Fruit fly (Drosophila melanogaster) whole organism, embryonic: ENCODE results near the gene CG15337.

Experiments used
- Awh ChIP-seq: fragments of 200-800 bp; sonication (Bioruptor generic); IDR thresholded peaks from 2 replicates; pipeline ENCODE4, ENCODE4 v1.3.6; 2022; ENCODE audit warnings: missing biosample characterization, missing genetic modification characterization
- Bteb2 ChIP-seq: fragments of 200-800 bp; sonication (Bioruptor generic); optimal IDR thresholded peaks from 2 replicates; lab custom pipeline; 2016; ENCODE audit warnings: missing biosample characterization, missing genetic modification characterization
- CG10147 ChIP-seq: fragments of 200-800 bp; sonication (Bioruptor generic); optimal IDR thresholded peaks from 2 replicates; lab custom pipeline; 2019; ENCODE audit warnings: missing biosample characterization, mild to moderate bottlenecking, missing genetic modification characterization, moderate library complexity
- CG10959 ChIP-seq: fragments of 200-800 bp; sonication (Bioruptor generic); IDR thresholded peaks from 2 replicates; pipeline ENCODE4 v1.3.6; 2022; ENCODE audit warnings: missing biosample characterization, missing genetic modification characterization
- CG12236 ChIP-seq: fragments of 200-800 bp; sonication (Bioruptor generic); optimal IDR thresholded peaks from 2 replicates; lab custom pipeline; 2016; ENCODE audit warnings: missing biosample characterization, missing genetic modification characterization
- CG15011 ChIP-seq: fragments of 200-800 bp; sonication (Bioruptor generic); optimal IDR thresholded peaks from 3 replicates; lab custom pipeline; 2018; ENCODE audit warnings: missing biosample characterization, mild to moderate bottlenecking, missing genetic modification characterization
- CG17186 ChIP-seq: fragments of 200-800 bp; sonication (Bioruptor generic); optimal IDR thresholded peaks from 3 replicates; lab custom pipeline; 2017; ENCODE audit warnings: missing biosample characterization, missing genetic modification reagents, missing genetic modification characterization
- CG17912 ChIP-seq: fragments of 200-800 bp; sonication (Bioruptor generic); optimal IDR thresholded peaks from 2 replicates; lab custom pipeline; 2018; ENCODE audit warnings: missing biosample characterization, mild to moderate bottlenecking, missing genetic modification characterization
- CG18011 ChIP-seq: fragments of 200-800 bp; sonication (Bioruptor generic); optimal IDR thresholded peaks from 2 replicates; lab custom pipeline; 2017; ENCODE audit warnings: missing biosample characterization, missing genetic modification characterization, mild to moderate bottlenecking, moderate library complexity, missing genotype
- CG2129 ChIP-seq: fragments of 200-800 bp; sonication (Bioruptor generic); IDR thresholded peaks from 2 replicates; pipeline ENCODE4 v1.3.6; 2022; ENCODE audit warnings: missing biosample characterization, missing genetic modification characterization; ENCODE audit not compliant: partially characterized antibody
- CG31388 ChIP-seq: fragments of 200-800 bp; sonication (Bioruptor generic); optimal IDR thresholded peaks from 2 replicates; lab custom pipeline; 2016; ENCODE audit warnings: missing biosample characterization, missing genetic modification characterization
- CG32532 ChIP-seq: fragments of 200-800 bp; sonication (Bioruptor generic); IDR thresholded peaks from 2 replicates; pipeline ENCODE4 v1.3.6; 2022; ENCODE audit warnings: missing biosample characterization, missing genetic modification characterization
- CG4730 ChIP-seq: fragments of 200-800 bp; sonication (Bioruptor generic); IDR thresholded peaks from 2 replicates; pipeline ENCODE4 v1.3.6; 2022; ENCODE audit warnings: missing biosample characterization, missing genetic modification characterization
- CG4854 ChIP-seq: fragments of 200-800 bp; sonication (Bioruptor generic); optimal IDR thresholded peaks from 2 replicates; lab custom pipeline; 2016; ENCODE audit warnings: missing biosample characterization, missing genetic modification characterization, inconsistent platforms
- CG6175 ChIP-seq: fragments of 200-800 bp; sonication (Bioruptor generic); IDR thresholded peaks from 3 replicates; pipeline ENCODE4 v1.3.6; 2022; ENCODE audit warnings: missing biosample characterization, missing genetic modification characterization
- CG7556 ChIP-seq: fragments of 200-800 bp; sonication (Bioruptor generic); optimal IDR thresholded peaks from 2 replicates; lab custom pipeline; 2017; ENCODE audit warnings: missing biosample characterization, mild to moderate bottlenecking, missing genetic modification characterization
- CG9727 ChIP-seq: fragments of 200-800 bp; sonication (Bioruptor generic); optimal IDR thresholded peaks from 3 replicates; lab custom pipeline; 2017; ENCODE audit warnings: missing biosample characterization, mild to moderate bottlenecking, missing genetic modification characterization
- Camta ChIP-seq: fragments of 200-800 bp; sonication (Bioruptor generic); optimal IDR thresholded peaks from 2 replicates; lab custom pipeline; 2016; ENCODE audit warnings: missing biosample characterization, missing genetic modification characterization
- D19B ChIP-seq: fragments of 200-800 bp; sonication (Bioruptor generic); optimal IDR thresholded peaks from 2 replicates; lab custom pipeline; 2017; ENCODE audit warnings: missing biosample characterization, mild to moderate bottlenecking, missing genetic modification characterization
- Ets97D ChIP-seq: fragments of 200-800 bp; sonication (Bioruptor generic); optimal IDR thresholded peaks from 3 replicates; lab custom pipeline; 2016; ENCODE audit warnings: missing biosample characterization, missing genetic modification characterization
- Gsc ChIP-seq: fragments of 200-800 bp; sonication (Bioruptor generic); IDR thresholded peaks from 2 replicates; pipeline ENCODE4 v1.3.6; 2022; ENCODE audit warnings: missing biosample characterization, missing genetic modification characterization
- Gug ChIP-seq: fragments of 200-800 bp; sonication (Bioruptor generic); IDR thresholded peaks from 4 replicates; pipeline ENCODE4 v1.3.6; 2022; ENCODE audit warnings: missing biosample characterization, missing genetic modification characterization
- Med ChIP-seq: fragments of 200-800 bp; sonication (Bioruptor generic); peaks from one replicate; lab custom pipeline; 2016; ENCODE audit warnings: missing biosample characterization, missing genetic modification characterization, mild to moderate bottlenecking, inconsistent platforms, moderate library complexity
- NFAT ChIP-seq: fragments of 200-800 bp; sonication (Bioruptor generic); IDR thresholded peaks from 2 replicates; pipeline ENCODE4 v1.3.6; 2022; ENCODE audit warnings: missing biosample characterization, missing genetic modification characterization
- Nf-YC ChIP-seq: fragments of 200-800 bp; optimal IDR thresholded peaks from 3 replicates; lab custom pipeline; 2019; ENCODE audit warnings: missing biosample characterization, mild to moderate bottlenecking, missing genetic modification characterization, moderate library complexity
- Sin3A ChIP-seq: fragments of >200 bp; optimal IDR thresholded peaks from 2 replicates; lab custom pipeline; 2018
- Taf1 ChIP-seq: fragments of 200-800 bp; sonication (Bioruptor generic); IDR thresholded peaks from 2 replicates; pipeline ENCODE4 v1.3.6; 2022; ENCODE audit warnings: missing biosample characterization, missing genetic modification characterization
- bowl ChIP-seq: fragments of 200-800 bp; sonication (Bioruptor generic); IDR thresholded peaks from 2 replicates; pipeline ENCODE4 v1.3.6; 2022; ENCODE audit warnings: missing biosample characterization, missing genetic modification characterization
- bsh ChIP-seq, 2 experiments: fragments of 200-800 bp; sonication (Bioruptor generic); optimal IDR thresholded peaks; 2 replicates each; lab custom pipeline; 2017 to 2018; ENCODE audit warnings: mild to moderate bottlenecking in 2 of 2, missing biosample characterization in 2 of 2, missing genetic modification characterization in 2 of 2, moderate library complexity in 1 of 2
- dm ChIP-seq: fragments of 200-800 bp; sonication (Bioruptor generic); optimal IDR thresholded peaks from 3 replicates; lab custom pipeline; 2016; ENCODE audit warnings: missing biosample characterization, missing genetic modification characterization
- esg ChIP-seq: fragments of 200-800 bp; sonication (Bioruptor generic); conservative IDR thresholded peaks from 2 replicates; pipeline ENCODE4 v1.3.6; 2022; ENCODE audit warnings: missing biosample characterization, missing genetic modification characterization
- jing ChIP-seq: fragments of 200-800 bp; sonication (Bioruptor generic); optimal IDR thresholded peaks from 2 replicates; lab custom pipeline; 2018; ENCODE audit warnings: missing biosample characterization, mild to moderate bottlenecking, missing genetic modification characterization
- ken ChIP-seq: fragments of 200-800 bp; sonication (Bioruptor generic); IDR thresholded peaks from 3 replicates; pipeline ENCODE4 v1.3.6; 2022; ENCODE audit warnings: missing biosample characterization, missing genetic modification characterization
- lilli ChIP-seq: fragments of 200-800 bp; sonication (Bioruptor generic); optimal IDR thresholded peaks from 3 replicates; lab custom pipeline; 2016; ENCODE audit warnings: missing biosample characterization, missing genetic modification characterization
- luna ChIP-seq: fragments of 200-800 bp; sonication (Bioruptor generic); optimal IDR thresholded peaks from 2 replicates; lab custom pipeline; 2016; ENCODE audit warnings: missing biosample characterization, missing genetic modification characterization
- nerfin-2 ChIP-seq: fragments of 200-800 bp; sonication (Bioruptor generic); IDR thresholded peaks from 2 replicates; pipeline ENCODE4 v1.3.6; 2022; ENCODE audit warnings: missing biosample characterization, missing genetic modification characterization; ENCODE audit not compliant: partially characterized antibody
- odd ChIP-seq: fragments of 200-800 bp; sonication (Bioruptor generic); optimal IDR thresholded peaks from 2 replicates; lab custom pipeline; 2017; ENCODE audit warnings: missing biosample characterization, mild to moderate bottlenecking, missing genetic modification characterization
- pan ChIP-seq, 4 experiments: fragments of >200 bp in 3 of 4; fragments of 200-800 bp in 1 of 4; sonication (Bioruptor generic) in 1 of 4; optimal IDR thresholded peaks in 3 of 4; IDR thresholded peaks in 1 of 4; 2 replicates each; pipeline versions ENCODE4 v1.3.6 to Lab custom; 2017 to 2022; ENCODE audit warnings: missing biosample characterization in 2 of 4, missing genetic modification characterization in 2 of 4, mixed read lengths in 1 of 4
- pnt ChIP-seq: fragments of 200-800 bp; sonication (Bioruptor generic); optimal IDR thresholded peaks from 3 replicates; lab custom pipeline; 2016; ENCODE audit warnings: missing biosample characterization, missing genetic modification characterization
- sc ChIP-seq, 3 experiments: fragments of >200 bp in 2 of 3; fragments of 200-800 bp in 1 of 3; sonication (Bioruptor generic) in 1 of 3; optimal IDR thresholded peaks; 2 replicates in 2 of 3; 3 replicates in 1 of 3; lab custom pipeline; 2017; ENCODE audit warnings: mild to moderate bottlenecking in 1 of 3, missing biosample characterization in 1 of 3, missing genetic modification characterization in 1 of 3, missing genetic modification reagents in 1 of 3
- sna ChIP-seq: fragments of 200-800 bp; sonication (Bioruptor generic); IDR thresholded peaks from 2 replicates; pipeline ENCODE4 v1.3.6; 2022; ENCODE audit warnings: missing biosample characterization, missing genetic modification characterization; ENCODE audit not compliant: partially characterized antibody
- sr ChIP-seq: fragments of 200-800 bp; sonication (Bioruptor generic); IDR thresholded peaks from 3 replicates; pipeline ENCODE4 v1.3.6; 2022; ENCODE audit warnings: missing biosample characterization, missing genetic modification characterization
- tll ChIP-seq, 2 experiments: fragments of 200-800 bp in 1 of 2; fragments of >200 bp in 1 of 2; sonication (Bioruptor generic) in 1 of 2; optimal IDR thresholded peaks; 2 replicates each; lab custom pipeline; 2017 to 2019; ENCODE audit warnings: missing biosample characterization in 2 of 2, missing genetic modification characterization in 2 of 2, mild to moderate bottlenecking in 1 of 2, moderate library complexity in 1 of 2
- ttk ChIP-seq: fragments of 200-800 bp; sonication (Bioruptor generic); IDR thresholded peaks from 2 replicates; pipeline ENCODE4 v2.1.2; 2022; ENCODE audit warnings: missing biosample characterization, missing genetic modification characterization
- twi ChIP-seq: fragments of 200-800 bp; optimal IDR thresholded peaks from 2 replicates; lab custom pipeline; 2019; ENCODE audit warnings: missing biosample characterization, mild to moderate bottlenecking, missing genetic modification characterization, moderate library complexity
- vnd ChIP-seq: fragments of 200-800 bp; sonication (Bioruptor generic); IDR thresholded peaks from 3 replicates; pipeline ENCODE4 v1.3.6; 2022; ENCODE audit warnings: missing biosample characterization, missing genetic modification characterization; ENCODE audit not compliant: partially characterized antibody
- z ChIP-seq: fragments of 200-800 bp; sonication (Bioruptor generic); IDR thresholded peaks from 3 replicates; pipeline ENCODE4 v1.3.6; 2022; ENCODE audit warnings: missing biosample characterization, missing genetic modification characterization

Gene CG15337

dm6 chrX:8140707-8141106, 19.1 kb upstream of the CG15337 start (continued):
- TF ChIP-seq CG2129 (GFP tag; lab: Robert Waterston, UW) = no peak

- no peak for TF ChIP-seq CG10959 (GFP tag; lab: Robert Waterston, UW)
- peak; percentile 28 for TF ChIP-seq CG7556 (GFP tag; lab: Kevin White, UChicago)
- TF ChIP-seq ttk (GFP tag; lab: Robert Waterston, UW) = no peak
- TF ChIP-seq Ets97D = no peak
- TF ChIP-seq bowl (GFP tag; lab: Robert Waterston, UW) = no peak
- no peak for TF ChIP-seq CG2129 (GFP tag; lab: Robert Waterston, UW)
- peak; percentile 30 for TF ChIP-seq Nf-YC
- no peak for TF ChIP-seq esg (GFP tag; lab: Robert Waterston, UW)
- TF ChIP-seq z (GFP tag; lab: Robert Waterston, UW) = no peak
- no peak for TF ChIP-seq CG17186 (GFP tag; lab: Kevin White, UChicago)
- TF ChIP-seq Bteb2 (GFP tag; lab: Kevin White, UChicago) = no peak
- no peak for TF ChIP-seq odd (GFP tag; lab: Kevin White, UChicago)
- TF ChIP-seq pnt (GFP tag; lab: Kevin White, UChicago) = no peak
- no peak for TF ChIP-seq D19B (GFP tag; lab: Kevin White, UChicago)
- no peak for TF ChIP-seq CG4854 (GFP tag; lab: Kevin White, UChicago)
- TF ChIP-seq vnd (GFP tag; lab: Robert Waterston, UW) = no peak
- peak in 1 of 2 experiments; percentile 4 for TF ChIP-seq bsh (GFP tag; optimal IDR thresholded peaks at IDR 0.05; lab: Kevin White, UChicago)
- no peak for TF ChIP-seq CG6175
- no peak for TF ChIP-seq CG18011
- TF ChIP-seq CG15011 (GFP tag; lab: Kevin White, UChicago) = no peak
- TF ChIP-seq CG12236 (GFP tag; lab: Kevin White, UChicago) = no peak
- no peak for TF ChIP-seq ken (GFP tag; lab: Robert Waterston, UW)
- TF ChIP-seq dm (GFP tag; lab: Kevin White, UChicago) = peak; percentile 11
- no peak for TF ChIP-seq Camta (GFP tag; lab: Kevin White, UChicago)
- no peak for TF ChIP-seq Taf1 (GFP tag; lab: Robert Waterston, UW)
- TF ChIP-seq NFAT = peak; percentile 35; the same call in 1 of the 2 replicates
- no peak for TF ChIP-seq Gug (GFP tag; lab: Robert Waterston, UW)
- peak; percentile 67 for TF ChIP-seq lilli
- TF ChIP-seq CG17912 (GFP tag; lab: Kevin White, UChicago) = no peak
- no peak for TF ChIP-seq Gsc (GFP tag; lab: Robert Waterston, UW)
- TF ChIP-seq CG9727 = peak; percentile 42
- no peak for TF ChIP-seq pan (optimal IDR thresholded peaks at IDR 0.05; lab: Kevin White, UChicago)
- no peak for TF ChIP-seq pan (GFP tag; optimal IDR thresholded peaks at IDR 0.05 in 1 of 2, IDR thresholded peaks at IDR 0.05 in 1 of 2)
- TF ChIP-seq CG4730 (GFP tag; lab: Robert Waterston, UW) = no peak; the same call in 1 of the 2 replicates
- TF ChIP-seq tll (GFP tag; optimal IDR thresholded peaks at IDR 0.05; lab: Kevin White, UChicago) = no peak
- peak; percentile 25 for TF ChIP-seq CG32532
- no peak for TF ChIP-seq jing (GFP tag; lab: Kevin White, UChicago)
- no peak for TF ChIP-seq sr (GFP tag; lab: Robert Waterston, UW)
- TF ChIP-seq Awh (GFP tag; lab: Robert Waterston, UW) = no peak
- no peak for TF ChIP-seq sna (GFP tag; lab: Robert Waterston, UW)
- peak; percentile 83 for TF ChIP-seq Med (GFP tag; lab: Kevin White, UChicago)
- TF ChIP-seq nerfin-2 = no peak
- TF ChIP-seq CG31388 (GFP tag; lab: Kevin White, UChicago) = no peak
- no peak for TF ChIP-seq Sin3A (lab: Kevin White, UChicago)
- no peak for TF ChIP-seq sc (optimal IDR thresholded peaks at IDR 0.05; lab: Kevin White, UChicago)
- no peak for TF ChIP-seq sc (GFP tag; optimal IDR thresholded peaks at IDR 0.05; lab: Kevin White, UChicago)
- no peak for TF ChIP-seq CG10147
- TF ChIP-seq twi (tag; lab: Kevin White, UChicago) = no peak
- TF ChIP-seq luna (GFP tag; lab: Kevin White, UChicago) = no peak
These were observed 18.3 kb upstream of the CG15337 start for dm6 chrX:8141353-8142066.
